Worm (Caenorhabditis elegans) whole organism, L2 larva: ENCODE results near the gene fbxb-45.
"Not testable (repeated sequence)": the region's sequence is repeated elsewhere in the genome, so short reads cannot be mapped to it uniquely, and the experiment has no call there.

Experiments used
- C34F6.9 ChIP-seq: fragments of 150-350 bp; optimal IDR thresholded peaks from 2 replicates; lab custom pipeline; 2014; ENCODE audit warnings: missing biosample characterization, missing genetic modification characterization
- F13H6.1 ChIP-seq: sonication (generic microtip); optimal IDR thresholded peaks from 2 replicates; lab custom pipeline; 2016; ENCODE audit warnings: missing genetic modification characterization, missing compliant biosample characterization
- R02D3.7 ChIP-seq: fragments of 150-350 bp; optimal IDR thresholded peaks from 2 replicates; lab custom pipeline; 2014; ENCODE audit warnings: missing biosample characterization, missing genetic modification characterization
- ZK546.5 ChIP-seq: sonication (generic microtip); optimal IDR thresholded peaks from 2 replicates; lab custom pipeline; 2017; ENCODE audit warnings: missing biosample characterization, missing genetic modification characterization
- alr-1 ChIP-seq: fragments of 150-350 bp; optimal IDR thresholded peaks from 2 replicates; lab custom pipeline; 2014; ENCODE audit warnings: missing biosample characterization, missing genetic modification characterization
- aly-2 ChIP-seq: fragments of 150-350 bp; optimal IDR thresholded peaks from 2 replicates; lab custom pipeline; 2014; ENCODE audit warnings: missing biosample characterization, missing genetic modification characterization
- ama-1 ChIP-seq: fragments of 150-350 bp; optimal IDR thresholded peaks from 2 replicates; lab custom pipeline; 2018; ENCODE audit warnings: inconsistent platforms
- blmp-1 ChIP-seq: sonication (generic microtip); optimal IDR thresholded peaks from 2 replicates; lab custom pipeline; 2017; ENCODE audit warnings: missing genetic modification characterization, mild to moderate bottlenecking, missing compliant biosample characterization, antibody characterized with exemption, moderate library complexity; ENCODE audit not compliant: insufficient read depth
- ceh-16 ChIP-seq: fragments of 150-350 bp; optimal IDR thresholded peaks from 2 replicates; lab custom pipeline; 2014; ENCODE audit warnings: missing biosample characterization, missing genetic modification characterization
- ceh-82 ChIP-seq: fragments of 150-350 bp; optimal IDR thresholded peaks from 2 replicates; lab custom pipeline; 2014; ENCODE audit warnings: missing biosample characterization, missing genetic modification characterization
- crh-2 ChIP-seq: sonication (generic microtip); optimal IDR thresholded peaks from 2 replicates; lab custom pipeline; 2017; ENCODE audit warnings: missing biosample characterization, missing genetic modification characterization
- dmd-4 ChIP-seq: sonication (generic microtip); optimal IDR thresholded peaks from 2 replicates; lab custom pipeline; 2017; ENCODE audit warnings: missing biosample characterization, missing genetic modification characterization
- egl-27 ChIP-seq: sonication (generic microtip); optimal IDR thresholded peaks from 3 replicates; lab custom pipeline; 2017; ENCODE audit warnings: missing biosample characterization, missing genetic modification reagents, missing genetic modification characterization
- elt-1 ChIP-seq: fragments of 150-350 bp; optimal IDR thresholded peaks from 2 replicates; lab custom pipeline; 2014; ENCODE audit warnings: missing biosample characterization, missing genetic modification characterization
- elt-3 ChIP-seq: sonication (generic microtip); optimal IDR thresholded peaks from 2 replicates; lab custom pipeline; 2017; ENCODE audit warnings: missing biosample characterization, missing genetic modification characterization
- fos-1 ChIP-seq: fragments of 150-350 bp; optimal IDR thresholded peaks from 2 replicates; lab custom pipeline; 2014; ENCODE audit warnings: missing biosample characterization, missing genetic modification characterization
- lin-11 ChIP-seq: fragments of 150-350 bp; sonication (generic microtip); optimal IDR thresholded peaks from 2 replicates; lab custom pipeline; 2014; ENCODE audit warnings: missing biosample characterization, missing genetic modification characterization, inconsistent platforms, mixed read lengths
- lin-13 ChIP-seq: fragments of 150-350 bp; optimal IDR thresholded peaks from 2 replicates; lab custom pipeline; 2014; ENCODE audit warnings: missing biosample characterization, missing genetic modification reagents, missing genetic modification characterization
- lsy-2 ChIP-seq, 2 experiments: fragments of 150-350 bp in 1 of 2; sonication (generic microtip) in 1 of 2; optimal IDR thresholded peaks; 2 replicates each; lab custom pipeline; 2014 to 2017; ENCODE audit warnings: missing biosample characterization in 2 of 2, missing genetic modification characterization in 2 of 2
- mbf-1 ChIP-seq: sonication (generic microtip); optimal IDR thresholded peaks from 2 replicates; lab custom pipeline; 2017; ENCODE audit warnings: missing biosample characterization, missing genetic modification characterization
- mdl-1 ChIP-seq, 2 experiments: fragments of 150-350 bp in 1 of 2; sonication (generic microtip) in 1 of 2; optimal IDR thresholded peaks; 2 replicates each; lab custom pipeline; 2017; ENCODE audit warnings: missing biosample characterization in 2 of 2, missing genetic modification characterization in 2 of 2
- nhr-10 ChIP-seq: sonication (generic microtip); optimal IDR thresholded peaks from 2 replicates; lab custom pipeline; 2017; ENCODE audit warnings: missing biosample characterization, missing genetic modification characterization
- nhr-11 ChIP-seq: fragments of 150-350 bp; optimal IDR thresholded peaks from 2 replicates; lab custom pipeline; 2014; ENCODE audit warnings: missing biosample characterization, missing genetic modification characterization
- nhr-12 ChIP-seq: fragments of 150-350 bp; optimal IDR thresholded peaks from 2 replicates; lab custom pipeline; 2014; ENCODE audit warnings: missing biosample characterization, missing genetic modification characterization
- nhr-129 ChIP-seq: fragments of 150-350 bp; optimal IDR thresholded peaks from 2 replicates; lab custom pipeline; 2014; ENCODE audit warnings: missing biosample characterization, missing genetic modification characterization
- nhr-21 ChIP-seq: fragments of 150-350 bp; optimal IDR thresholded peaks from 2 replicates; lab custom pipeline; 2014; ENCODE audit warnings: missing biosample characterization, missing genetic modification characterization
- nhr-23 ChIP-seq: fragments of 150-350 bp; optimal IDR thresholded peaks from 2 replicates; lab custom pipeline; 2014; ENCODE audit warnings: missing biosample characterization, missing genetic modification reagents, missing genetic modification characterization
- nhr-25 ChIP-seq: fragments of 150-350 bp; sonication (generic microtip); optimal IDR thresholded peaks from 3 replicates; lab custom pipeline; 2014; ENCODE audit warnings: missing biosample characterization, missing genetic modification characterization
- nhr-6 ChIP-seq: fragments of 150-350 bp; optimal IDR thresholded peaks from 2 replicates; lab custom pipeline; 2014; ENCODE audit warnings: missing biosample characterization, missing genetic modification characterization
- nhr-77 ChIP-seq: fragments of 150-350 bp; optimal IDR thresholded peaks from 2 replicates; lab custom pipeline; 2014; ENCODE audit warnings: missing biosample characterization, missing genetic modification characterization
- peb-1 ChIP-seq: fragments of 150-350 bp; optimal IDR thresholded peaks from 2 replicates; lab custom pipeline; 2014; ENCODE audit warnings: missing biosample characterization, missing genetic modification characterization
- sem-4 ChIP-seq: fragments of 150-350 bp; optimal IDR thresholded peaks from 2 replicates; lab custom pipeline; 2014; ENCODE audit warnings: missing biosample characterization, missing genetic modification reagents, missing genetic modification characterization
- skn-1 ChIP-seq: sonication (generic microtip); optimal IDR thresholded peaks from 2 replicates; lab custom pipeline; 2017; ENCODE audit warnings: missing biosample characterization, missing genetic modification characterization
- sma-3 ChIP-seq: sonication (generic microtip); optimal IDR thresholded peaks from 2 replicates; lab custom pipeline; 2016; ENCODE audit warnings: missing genetic modification reagents, missing genetic modification characterization, missing compliant biosample characterization
- sma-9 ChIP-seq, 2 experiments: fragments of 150-350 bp in 1 of 2; sonication (generic microtip) in 1 of 2; optimal IDR thresholded peaks; 2 replicates each; lab custom pipeline; 2014 to 2016; ENCODE audit warnings: missing genetic modification characterization in 2 of 2, mild to moderate bottlenecking in 1 of 2, missing biosample characterization in 1 of 2, missing compliant biosample characterization in 1 of 2, missing genetic modification reagents in 1 of 2, moderate library complexity in 1 of 2
- snpc-4 ChIP-seq: fragments of 150-350 bp; optimal IDR thresholded peaks from 2 replicates; lab custom pipeline; 2014; ENCODE audit warnings: missing biosample characterization, missing genetic modification characterization
- unc-55 ChIP-seq: fragments of 150-350 bp; sonication (generic microtip); optimal IDR thresholded peaks from 3 replicates; lab custom pipeline; 2014; ENCODE audit warnings: missing biosample characterization, missing genetic modification reagents, missing genetic modification characterization
- unc-62 ChIP-seq: fragments of 150-350 bp; optimal IDR thresholded peaks from 2 replicates; lab custom pipeline; 2014; ENCODE audit warnings: missing biosample characterization, missing genetic modification reagents, missing genetic modification characterization
- zag-1 ChIP-seq: fragments of 150-350 bp; optimal IDR thresholded peaks from 2 replicates; lab custom pipeline; 2014; ENCODE audit warnings: missing biosample characterization, missing genetic modification characterization
- ztf-1 ChIP-seq: fragments of 200-800 bp; sonication (Bioruptor generic); conservative IDR thresholded peaks from 2 replicates; pipeline ENCODE4 v1.3.6; 2022; ENCODE audit warnings: missing genetic modification characterization, missing compliant biosample characterization
- ztf-11 ChIP-seq: sonication (generic microtip); optimal IDR thresholded peaks from 2 replicates; lab custom pipeline; 2017; ENCODE audit warnings: missing biosample characterization, missing genetic modification characterization
- ztf-4 ChIP-seq: fragments of 150-350 bp; optimal IDR thresholded peaks from 2 replicates; lab custom pipeline; 2014; ENCODE audit warnings: missing biosample characterization, missing genetic modification characterization

Gene fbxb-45

ce11 chrII:1054724-1055123 lies 10.9 kb upstream of the fbxb-45 start, which contains the start of gene K02E7.7:
K02E7.7 (plus strand) TSS chrII:1055024.
- TF ChIP-seq snpc-4, peb-1, ztf-11 (tag; lab: Kevin White, UChicago): not testable (repeated sequence)

ce11 chrII:1049849-1050248 lies 6.0 kb upstream of the fbxb-45 start, which contains the start of gene fbxb-40:
fbxb-40 (minus strand) TSS chrII:1049949.
- no peak for TF ChIP-seq unc-62 (GFP tag; lab: Kevin White, UChicago)
- TF ChIP-seq ztf-11 (tag; lab: Kevin White, UChicago), result no peak
- no peak for TF ChIP-seq ceh-16 (tag; lab: Kevin White, UChicago)
- TF ChIP-seq alr-1 (tag; lab: Kevin White, UChicago), result no peak
- TF ChIP-seq mdl-1 (tag; optimal IDR thresholded peaks at IDR 0.05; lab: Kevin White, UChicago), result no peak
- TF ChIP-seq nhr-25, result no peak
- no peak for TF ChIP-seq nhr-129 (tag; lab: Kevin White, UChicago)
- no peak for TF ChIP-seq ama-1 (lab: Kevin White, UChicago)
- no peak for TF ChIP-seq ceh-82 (tag; lab: Kevin White, UChicago)
- no peak for TF ChIP-seq crh-2 (tag; lab: Kevin White, UChicago)
- TF ChIP-seq mbf-1 (tag; lab: Kevin White, UChicago), result no peak
- TF ChIP-seq sma-3 (GFP tag; lab: Kevin White, UChicago), result no peak
- TF ChIP-seq nhr-21 (tag; lab: Kevin White, UChicago), result no peak
- TF ChIP-seq nhr-23 (tag; lab: Kevin White, UChicago), result no peak
- TF ChIP-seq lin-11 (tag; lab: Kevin White, UChicago), result no peak

- TF ChIP-seq snpc-4 (tag; lab: Kevin White, UChicago) (no peak), nhr-12 (tag; lab: Kevin White, UChicago) (no peak), lsy-2 (tag; optimal IDR thresholded peaks at IDR 0.05; lab: Kevin White, UChicago) (no peak), nhr-6 (no peak), lin-13 (no peak), lin-11 (tag; lab: Kevin White, UChicago) (no peak), sma-3 (GFP tag; lab: Kevin White, UChicago) (no peak), egl-27 (tag; lab: Kevin White, UChicago) (no peak), skn-1 (tag; lab: Kevin White, UChicago) (no peak), nhr-10 (tag; lab: Kevin White, UChicago) (no peak), aly-2 (tag; lab: Kevin White, UChicago) (no peak)
Measured at ce11 chrII:1046937-1047336, 3.1 kb upstream of the fbxb-45 start.

ce11 chrII:1045692-1046091 lies 1.9 kb upstream of the fbxb-45 start, which contains the start of gene str-148:
str-148 (plus strand) TSS chrII:1045992.
- no peak for TF ChIP-seq ceh-82 (tag; lab: Kevin White, UChicago)
- TF ChIP-seq elt-1 (tag; lab: Kevin White, UChicago), result no peak
- no peak for TF ChIP-seq nhr-12 (tag; lab: Kevin White, UChicago)
- no peak for TF ChIP-seq sem-4 (tag; lab: Kevin White, UChicago)
- no peak for TF ChIP-seq lsy-2 (tag; optimal IDR thresholded peaks at IDR 0.05; lab: Kevin White, UChicago)
- no peak for TF ChIP-seq sma-9 (GFP tag; optimal IDR thresholded peaks at IDR 0.05; lab: Kevin White, UChicago)
- no peak for TF ChIP-seq sma-9 (tag; optimal IDR thresholded peaks at IDR 0.05; lab: Kevin White, UChicago)
- TF ChIP-seq snpc-4 (tag; lab: Kevin White, UChicago), result no peak
- no peak for TF ChIP-seq lin-13
- TF ChIP-seq unc-55 (GFP tag; lab: Kevin White, UChicago), result no peak
- TF ChIP-seq C34F6.9 (tag; lab: Kevin White, UChicago), result no peak
- no peak for TF ChIP-seq F13H6.1 (tag; lab: Kevin White, UChicago)
- no peak for TF ChIP-seq ZK546.5 (tag; lab: Kevin White, UChicago)
- no peak for TF ChIP-seq blmp-1 (tag; lab: Kevin White, UChicago)

ce11 chrII:1042227-1042626 lies 1.6 kb downstream of the fbxb-45 start, which contains the start of gene fbxb-41:
fbxb-41 (minus strand) TSS chrII:1042327.
- no peak for TF ChIP-seq alr-1 (tag; lab: Kevin White, UChicago)
- no peak for TF ChIP-seq fos-1 (tag; lab: Kevin White, UChicago)
- no peak for TF ChIP-seq sma-3 (GFP tag; lab: Kevin White, UChicago)
- TF ChIP-seq nhr-77, result no peak
- no peak for TF ChIP-seq nhr-6
- TF ChIP-seq mbf-1 (tag; lab: Kevin White, UChicago), result no peak
- TF ChIP-seq ztf-4 (tag; lab: Kevin White, UChicago), result no peak
- no peak for TF ChIP-seq sma-9 (GFP tag; optimal IDR thresholded peaks at IDR 0.05; lab: Kevin White, UChicago)
- TF ChIP-seq sma-9 (tag; optimal IDR thresholded peaks at IDR 0.05; lab: Kevin White, UChicago), result no peak
- TF ChIP-seq lin-11 (tag; lab: Kevin White, UChicago), result no peak
- TF ChIP-seq egl-27 (tag; lab: Kevin White, UChicago), result no peak
- no peak for TF ChIP-seq unc-55 (GFP tag; lab: Kevin White, UChicago)
- TF ChIP-seq nhr-12 (tag; lab: Kevin White, UChicago), result no peak
- no peak for TF ChIP-seq aly-2 (tag; lab: Kevin White, UChicago)
- no peak for TF ChIP-seq zag-1 (tag; lab: Kevin White, UChicago)
- TF ChIP-seq elt-3, result no peak
- TF ChIP-seq nhr-11 (tag; lab: Kevin White, UChicago), result no peak
- no peak for TF ChIP-seq dmd-4
- no peak for TF ChIP-seq ceh-16 (tag; lab: Kevin White, UChicago)
- no peak for TF ChIP-seq R02D3.7 (tag; lab: Kevin White, UChicago)
- no peak for TF ChIP-seq ztf-1 (GFP tag; lab: Robert Waterston, UW)
- TF ChIP-seq, all 48 proteins: peak for 0
